Worm (Caenorhabditis elegans) whole organism, mixed stage, embryonic: ENCODE measurements around the gene cox-17.

Experiments used
- M03D4.4 ChIP-seq: sonication (generic microtip); optimal IDR thresholded peaks from 2 replicates; lab custom pipeline; 2017; ENCODE audit warnings: mild to moderate bottlenecking, missing genetic modification characterization, missing compliant biosample characterization
- bed-3 ChIP-seq: fragments of 200-800 bp; sonication (Bioruptor generic); optimal IDR thresholded peaks from 3 replicates; lab custom pipeline; 2018; ENCODE audit warnings: mild to moderate bottlenecking, missing genetic modification characterization, moderate library complexity, missing compliant biosample characterization
- blmp-1 ChIP-seq: fragments of 150-350 bp; optimal IDR thresholded peaks from 2 replicates; lab custom pipeline; 2014; ENCODE audit warnings: missing biosample characterization, missing genetic modification characterization
- ceh-39 ChIP-seq: fragments of 150-350 bp; optimal IDR thresholded peaks from 2 replicates; lab custom pipeline; 2014; ENCODE audit warnings: missing biosample characterization, missing genetic modification characterization
- ceh-83 ChIP-seq: fragments of 200-800 bp; sonication (Bioruptor generic); optimal IDR thresholded peaks from 2 replicates; lab custom pipeline; 2018; ENCODE audit warnings: mild to moderate bottlenecking, missing genetic modification characterization, missing compliant biosample characterization
- ces-1 ChIP-seq: fragments of 150-350 bp; optimal IDR thresholded peaks from 2 replicates; lab custom pipeline; 2014; ENCODE audit warnings: missing biosample characterization, missing genetic modification reagents, missing genetic modification characterization
- cnd-1 ChIP-seq: fragments of 200-800 bp; sonication (Bioruptor generic); optimal IDR thresholded peaks from 2 replicates; lab custom pipeline; 2018; ENCODE audit warnings: mild to moderate bottlenecking, missing genetic modification characterization, missing compliant biosample characterization
- drap-1 ChIP-seq: fragments of 200-800 bp; sonication (Bioruptor generic); optimal IDR thresholded peaks from 3 replicates; lab custom pipeline; 2018; ENCODE audit warnings: mild to moderate bottlenecking, missing genetic modification characterization, missing compliant biosample characterization
- elt-1 ChIP-seq: sonication (generic microtip); optimal IDR thresholded peaks from 2 replicates; lab custom pipeline; 2017; ENCODE audit warnings: missing genetic modification characterization, mild to moderate bottlenecking, missing compliant biosample characterization, antibody characterized with exemption, moderate library complexity, borderline replicate concordance; ENCODE audit not compliant: insufficient read depth
- elt-3 ChIP-seq: fragments of 150-350 bp; optimal IDR thresholded peaks from 2 replicates; lab custom pipeline; 2014; ENCODE audit warnings: missing biosample characterization, missing genetic modification characterization
- flh-1 ChIP-seq: fragments of 200-800 bp; sonication (Bioruptor generic); optimal IDR thresholded peaks from 2 replicates; lab custom pipeline; 2018; ENCODE audit warnings: mild to moderate bottlenecking, missing genetic modification characterization, moderate library complexity, missing compliant biosample characterization
- hlh-1 ChIP-seq: fragments of 150-350 bp; optimal IDR thresholded peaks from 2 replicates; lab custom pipeline; 2014; ENCODE audit warnings: missing biosample characterization, missing genetic modification reagents, missing genetic modification characterization
- lin-13 ChIP-seq: fragments of 150-350 bp; optimal IDR thresholded peaks from 2 replicates; lab custom pipeline; 2014; ENCODE audit warnings: missing biosample characterization, missing genetic modification characterization
- lsy-2 ChIP-seq: fragments of 150-350 bp; optimal IDR thresholded peaks from 2 replicates; lab custom pipeline; 2014; ENCODE audit warnings: missing biosample characterization, missing genetic modification characterization
- mab-5 ChIP-seq: fragments of 150-350 bp; optimal IDR thresholded peaks from 2 replicates; lab custom pipeline; 2014; ENCODE audit warnings: missing biosample characterization, missing genetic modification characterization
- mep-1 ChIP-seq: fragments of 150-350 bp; optimal IDR thresholded peaks from 2 replicates; lab custom pipeline; 2017; ENCODE audit warnings: missing biosample characterization, missing genetic modification reagents, missing genetic modification characterization, inconsistent platforms
- mls-2 ChIP-seq: sonication (generic microtip); optimal IDR thresholded peaks from 2 replicates; lab custom pipeline; 2016; ENCODE audit warnings: mild to moderate bottlenecking, missing genetic modification characterization, moderate library complexity, missing compliant biosample characterization
- nhr-12 ChIP-seq: fragments of 150-350 bp; optimal IDR thresholded peaks from 2 replicates; lab custom pipeline; 2014; ENCODE audit warnings: missing biosample characterization, missing genetic modification characterization
- nhr-2 ChIP-seq: fragments of 150-350 bp; optimal IDR thresholded peaks from 2 replicates; lab custom pipeline; 2014; ENCODE audit warnings: missing biosample characterization, missing genetic modification characterization
- nhr-237 ChIP-seq: fragments of 150-350 bp; optimal IDR thresholded peaks from 2 replicates; lab custom pipeline; 2014; ENCODE audit warnings: missing biosample characterization, missing genetic modification characterization
- nhr-28 ChIP-seq: fragments of 150-350 bp; optimal IDR thresholded peaks from 2 replicates; lab custom pipeline; 2014; ENCODE audit warnings: missing biosample characterization, missing genetic modification characterization
- nhr-76 ChIP-seq: sonication (generic microtip); optimal IDR thresholded peaks from 2 replicates; lab custom pipeline; 2017; ENCODE audit warnings: missing biosample characterization, missing genetic modification characterization
- pha-4 ChIP-seq: fragments of 150-350 bp; optimal IDR thresholded peaks from 2 replicates; lab custom pipeline; 2018; ENCODE audit warnings: missing biosample characterization, missing genetic modification reagents, missing genetic modification characterization
- snpc-4 ChIP-seq: fragments of 150-350 bp; optimal IDR thresholded peaks from 2 replicates; lab custom pipeline; 2014; ENCODE audit warnings: missing biosample characterization, missing genetic modification characterization
- sptf-1 ChIP-seq: sonication (generic microtip); optimal IDR thresholded peaks from 2 replicates; lab custom pipeline; 2017; ENCODE audit warnings: mild to moderate bottlenecking, missing genetic modification characterization, moderate library complexity, missing compliant biosample characterization
- tbx-8 ChIP-seq: fragments of 200-800 bp; sonication (Bioruptor generic); optimal IDR thresholded peaks from 2 replicates; lab custom pipeline; 2018; ENCODE audit warnings: mild to moderate bottlenecking, missing genetic modification characterization, moderate library complexity, missing compliant biosample characterization
- unc-120 ChIP-seq: sonication (generic microtip); optimal IDR thresholded peaks from 2 replicates; lab custom pipeline; 2017; ENCODE audit warnings: missing genetic modification characterization, missing compliant biosample characterization; ENCODE audit not compliant: poor library complexity, severe bottlenecking
- unc-39 ChIP-seq: fragments of 150-350 bp; optimal IDR thresholded peaks from 2 replicates; lab custom pipeline; 2014; ENCODE audit warnings: missing biosample characterization, missing genetic modification characterization
- unc-62 ChIP-seq: fragments of 150-350 bp; optimal IDR thresholded peaks from 2 replicates; lab custom pipeline; 2014; ENCODE audit warnings: missing biosample characterization, missing genetic modification reagents, missing genetic modification characterization
- zip-8 ChIP-seq: fragments of 150-350 bp; optimal IDR thresholded peaks from 2 replicates; lab custom pipeline; 2014; ENCODE audit warnings: missing biosample characterization, missing genetic modification characterization
- ztf-11 ChIP-seq: fragments of 150-350 bp; optimal IDR thresholded peaks from 2 replicates; lab custom pipeline; 2014; ENCODE audit warnings: missing biosample characterization, missing genetic modification characterization

The cox-17 gene

DNA sequence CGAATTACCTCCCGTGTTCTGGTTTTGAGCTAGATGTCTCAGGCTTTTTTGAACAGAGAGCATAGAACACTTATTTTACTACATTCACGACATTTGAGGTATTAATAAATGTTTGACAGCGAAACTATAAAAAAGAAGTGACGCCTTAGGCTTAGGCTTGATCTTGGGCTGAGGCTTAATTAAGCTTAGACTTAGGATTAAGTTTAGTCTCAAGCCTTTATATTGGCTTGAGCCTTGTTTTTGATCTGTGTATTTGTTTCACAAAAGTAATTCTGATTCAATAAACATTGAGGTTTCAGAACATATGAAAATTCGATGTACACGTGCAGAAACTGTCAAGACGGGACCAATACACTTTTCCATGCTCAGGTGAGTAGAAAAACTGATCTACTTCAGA lies 18.9 kb downstream of the cox-17 start, which contains the start of gene klp-20:
klp-20 (plus strand) TSS at position 298 of the 397 bp plus-strand sequence.
- TF ChIP-seq unc-39 (tag; lab: Kevin White, UChicago): no peak
- TF ChIP-seq nhr-28: no peak

DNA sequence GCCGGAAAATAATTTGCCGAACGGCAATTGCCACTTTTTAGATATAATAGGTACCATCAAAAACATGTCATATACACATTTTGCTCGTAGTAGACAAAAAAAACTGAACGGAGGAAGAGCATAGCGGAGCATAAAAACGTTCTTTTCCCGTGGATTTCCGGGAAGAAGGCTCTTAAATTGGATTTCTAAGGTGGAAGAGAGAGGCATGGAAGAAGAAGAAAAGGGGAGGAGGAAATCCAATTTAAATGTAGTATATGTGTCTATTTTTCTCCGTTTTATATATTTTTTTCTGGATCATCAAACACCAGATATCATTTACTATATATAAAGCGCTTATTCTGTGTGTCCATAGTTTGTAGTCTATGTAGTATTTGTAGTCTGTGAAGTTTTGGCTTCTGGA lies 20.6 kb downstream of the cox-17 start:
- TF ChIP-seq elt-1 (tag; lab: Kevin White, UChicago): no peak
- peak; percentile 77 for TF ChIP-seq ces-1 (GFP tag; lab: Kevin White, UChicago)
- no peak for TF ChIP-seq nhr-2 (tag; lab: Kevin White, UChicago)
- TF ChIP-seq blmp-1 (tag; lab: Kevin White, UChicago): no peak
- no peak for TF ChIP-seq elt-3 (tag; lab: Kevin White, UChicago)
- TF ChIP-seq cnd-1: no peak

DNA sequence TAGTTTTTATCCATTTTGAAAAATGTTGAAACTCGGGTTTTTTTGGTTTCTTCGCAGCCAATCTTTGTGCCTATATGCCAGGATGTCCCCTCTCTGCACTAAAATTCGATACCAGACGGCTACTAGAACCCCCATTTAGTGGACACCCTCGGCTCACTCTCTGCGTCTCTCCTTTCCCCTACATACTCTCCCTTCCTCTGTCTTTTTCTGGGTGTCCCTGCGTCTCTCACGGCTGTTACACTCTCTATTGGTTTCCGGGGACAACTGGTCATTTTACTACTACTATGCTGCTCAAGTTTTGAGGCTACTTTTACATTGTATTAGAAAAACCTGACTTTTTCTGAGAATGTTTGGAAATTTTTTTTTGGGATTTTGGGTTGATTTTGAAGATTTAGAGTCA lies 29.6 kb downstream of the cox-17 start:
- TF ChIP-seq unc-62 (GFP tag; lab: Kevin White, UChicago): no peak
- no peak for TF ChIP-seq lsy-2 (tag; lab: Kevin White, UChicago)
- no peak for TF ChIP-seq ceh-83 (GFP tag; lab: Kevin White, UChicago)
- no peak for TF ChIP-seq lin-13
- no peak for TF ChIP-seq snpc-4
- peak; percentile 57 for TF ChIP-seq ces-1 (GFP tag; lab: Kevin White, UChicago)
- no peak for TF ChIP-seq ceh-39 (tag; lab: Kevin White, UChicago)
- TF ChIP-seq zip-8 (tag; lab: Kevin White, UChicago): no peak
- no peak for TF ChIP-seq unc-39 (tag; lab: Kevin White, UChicago)
- no peak for TF ChIP-seq elt-1 (tag; lab: Kevin White, UChicago)
- TF ChIP-seq nhr-237 (tag; lab: Kevin White, UChicago): no peak
- TF ChIP-seq tbx-8 (GFP tag; lab: Kevin White, UChicago): no peak
- peak; percentile 63 for TF ChIP-seq unc-120 (tag; lab: Kevin White, UChicago)
- TF ChIP-seq cnd-1: no peak
- no peak for TF ChIP-seq mls-2 (tag; lab: Kevin White, UChicago)
- no peak for TF ChIP-seq nhr-12 (tag; lab: Kevin White, UChicago)
- TF ChIP-seq pha-4 (tag; lab: Kevin White, UChicago): no peak
- no peak for TF ChIP-seq flh-1 (GFP tag; lab: Kevin White, UChicago)
- TF ChIP-seq ztf-11 (tag; lab: Kevin White, UChicago): no peak
- TF ChIP-seq hlh-1 (tag; lab: Kevin White, UChicago): peak; percentile 75
- peak; percentile 32 for TF ChIP-seq sptf-1 (tag; lab: Kevin White, UChicago)
- TF ChIP-seq M03D4.4 (tag; lab: Kevin White, UChicago): no peak

DNA sequence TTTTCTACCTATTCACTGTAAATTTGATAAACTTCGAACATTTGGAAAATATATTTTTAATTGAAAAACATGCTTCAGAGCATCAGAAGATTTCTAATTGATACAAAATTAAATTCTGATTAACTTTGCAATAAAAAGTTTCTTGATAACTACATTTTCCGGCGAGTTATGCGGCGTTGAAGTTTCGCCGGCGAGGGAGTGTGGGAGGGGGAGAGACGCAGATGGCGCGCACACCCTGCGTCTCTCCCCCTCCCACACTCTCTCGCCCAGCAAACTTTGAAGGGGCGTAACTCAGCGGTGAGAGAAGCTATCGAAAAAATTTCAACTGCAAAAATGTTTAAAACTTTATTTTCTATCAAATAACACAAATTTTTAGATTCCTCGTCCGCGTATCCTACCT lies 31.7 kb downstream of the cox-17 start:
- no peak for TF ChIP-seq pha-4 (tag; lab: Kevin White, UChicago)
- no peak for TF ChIP-seq M03D4.4 (tag; lab: Kevin White, UChicago)
- TF ChIP-seq nhr-2 (tag; lab: Kevin White, UChicago): no peak
- no peak for TF ChIP-seq cnd-1
- no peak for TF ChIP-seq nhr-12 (tag; lab: Kevin White, UChicago)
- TF ChIP-seq blmp-1 (tag; lab: Kevin White, UChicago): no peak
- TF ChIP-seq tbx-8 (GFP tag; lab: Kevin White, UChicago): no peak
- TF ChIP-seq bed-3: no peak
- TF ChIP-seq drap-1 (GFP tag; lab: Kevin White, UChicago): no peak
- no peak for TF ChIP-seq elt-1 (tag; lab: Kevin White, UChicago)

DNA sequence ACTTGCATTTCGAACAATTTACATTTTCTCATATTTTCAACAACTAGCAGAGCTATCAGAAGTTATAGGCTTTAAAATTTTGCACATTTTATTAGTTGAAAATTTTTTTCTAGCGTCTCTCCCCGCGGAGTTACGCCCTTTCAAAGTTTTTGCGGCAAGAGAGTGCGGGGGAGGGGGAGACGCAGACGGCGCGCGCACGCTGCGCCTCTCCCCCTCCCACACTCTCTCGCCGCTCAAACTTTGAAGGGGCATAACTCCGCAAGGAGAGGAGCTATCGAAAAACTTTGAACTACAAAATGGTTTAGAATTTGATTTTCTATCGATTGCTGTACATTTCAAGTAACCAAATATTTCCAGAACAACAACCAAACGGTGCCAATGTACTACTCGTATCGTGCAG lies 36.2 kb downstream of the cox-17 start:
- no peak for TF ChIP-seq nhr-76 (tag; lab: Kevin White, UChicago)
- no peak for TF ChIP-seq unc-120 (tag; lab: Kevin White, UChicago)
- TF ChIP-seq mep-1: no peak
- TF ChIP-seq ztf-11 (tag; lab: Kevin White, UChicago): no peak
- TF ChIP-seq mab-5 (tag; lab: Kevin White, UChicago): no peak
- no peak for TF ChIP-seq unc-62 (GFP tag; lab: Kevin White, UChicago)
- TF ChIP-seq unc-39 (tag; lab: Kevin White, UChicago): no peak
- TF ChIP-seq nhr-2 (tag; lab: Kevin White, UChicago): no peak
